Worm (Caenorhabditis elegans): ENCODE results near the gene F02E11.4.

DNA sequence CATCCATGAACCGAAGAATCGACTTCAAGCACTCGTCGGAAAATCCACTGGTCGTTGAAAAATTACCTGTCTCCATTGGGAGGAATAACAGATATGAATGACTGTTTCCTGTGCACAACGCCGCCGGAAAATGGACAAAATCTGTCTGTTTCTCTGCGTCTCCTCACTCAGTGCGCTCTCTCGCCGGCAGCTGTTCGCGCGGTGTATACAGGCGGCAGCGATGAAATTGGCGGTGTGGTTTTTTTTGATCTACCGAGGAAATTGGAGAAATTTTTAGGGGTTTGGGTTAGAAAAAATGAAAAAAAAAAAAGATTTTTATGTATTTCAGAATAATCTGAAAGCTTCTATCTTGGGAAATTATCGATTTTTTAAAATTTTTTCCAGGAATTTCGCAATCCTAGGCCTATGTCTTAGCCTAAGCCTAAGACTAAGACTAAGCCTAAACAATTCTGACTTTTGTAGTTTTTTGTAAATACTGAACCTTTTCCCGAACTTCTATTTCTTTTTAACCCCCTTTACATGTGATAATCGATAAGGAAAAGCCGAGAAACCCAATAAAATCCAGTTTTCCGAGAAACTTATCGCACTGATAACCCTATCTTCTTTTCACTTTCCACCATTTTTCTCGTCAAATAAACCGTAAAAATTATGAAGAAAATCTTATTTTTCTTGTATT is 29.4 kb downstream of the F02E11.4 start, which contains the start of the genes fbxc-50 and C17F4.2:
- TF ChIP-seq ama-1 (optimal IDR thresholded peaks at IDR 0.05) (no peak), sox-4 (tag; optimal IDR thresholded peaks at IDR 0.05) (no peak), Y22D7AL.16 (tag; optimal IDR thresholded peaks at IDR 0.05) (no peak), unc-42 (tag; optimal IDR thresholded peaks at IDR 0.05) (no peak), sdc-2 (tag; optimal IDR thresholded peaks at IDR 0.05) (no peak), syd-9 (tag; optimal IDR thresholded peaks at IDR 0.05) (no peak), ceh-31 (tag; optimal IDR thresholded peaks at IDR 0.05) (no peak), mec-3 (tag; optimal IDR thresholded peaks at IDR 0.05; ENCODE audit: borderline replicate concordance) (no peak), ceh-9 (tag; optimal IDR thresholded peaks at IDR 0.05) (no peak), pqm-1 (tag; optimal IDR thresholded peaks at IDR 0.05) (no peak)

Data from whole organism, late embryonic.